Fruit fly (Drosophila melanogaster) whole organism, embryonic: Measurements from ENCODE around the gene CG34136.

Experiments used
- BEAF-32 ChIP-seq: fragments of 200-800 bp; sonication (Bioruptor generic); optimal IDR thresholded peaks from 3 replicates; lab custom pipeline; 2017; ENCODE audit warnings: missing biosample characterization, missing genetic modification characterization, mild to moderate bottlenecking, moderate library complexity, missing genetic modification reagents
- CG1024 ChIP-seq: fragments of 200-800 bp; sonication (Bioruptor generic); IDR thresholded peaks from 2 replicates; pipeline ENCODE4 v1.3.6; 2022; ENCODE audit warnings: missing biosample characterization, missing genetic modification characterization
- CG10321 ChIP-seq: fragments of 200-800 bp; sonication (Bioruptor generic); IDR thresholded peaks from 2 replicates; pipeline ENCODE4 v1.3.6; 2022; ENCODE audit warnings: missing biosample characterization, missing genetic modification characterization
- CG11085 ChIP-seq: fragments of 200-800 bp; sonication (Bioruptor generic); IDR thresholded peaks from 2 replicates; pipeline ENCODE4 v1.3.6; 2022; ENCODE audit warnings: missing biosample characterization, missing genetic modification characterization
- CG11093 ChIP-seq: fragments of 200-800 bp; sonication (Bioruptor generic); IDR thresholded peaks from 3 replicates; pipeline ENCODE4 v1.3.6; 2022; ENCODE audit warnings: missing biosample characterization, missing genetic modification characterization
- CG12236 ChIP-seq: fragments of 200-800 bp; sonication (Bioruptor generic); optimal IDR thresholded peaks from 2 replicates; lab custom pipeline; 2016; ENCODE audit warnings: missing biosample characterization, missing genetic modification characterization
- CG15479 ChIP-seq: fragments of 200-800 bp; sonication (Bioruptor generic); optimal IDR thresholded peaks from 3 replicates; lab custom pipeline; 2019; ENCODE audit warnings: missing biosample characterization, mild to moderate bottlenecking, missing genetic modification characterization, moderate library complexity
- CG15696 ChIP-seq: fragments of 200-800 bp; sonication (Bioruptor generic); optimal IDR thresholded peaks from 2 replicates; lab custom pipeline; 2019; ENCODE audit warnings: missing biosample characterization, mild to moderate bottlenecking, missing genetic modification characterization, moderate library complexity
- CG17361 ChIP-seq: fragments of 200-800 bp; sonication (Bioruptor generic); IDR thresholded peaks from 3 replicates; pipeline ENCODE4 v1.3.6; 2022; ENCODE audit warnings: missing biosample characterization, missing genetic modification characterization
- CG18619 ChIP-seq: fragments of 200-800 bp; sonication (Bioruptor generic); optimal IDR thresholded peaks from 3 replicates; lab custom pipeline; 2017; ENCODE audit warnings: missing biosample characterization, mild to moderate bottlenecking, missing genetic modification characterization
- CG2678 ChIP-seq: fragments of 200-800 bp; sonication (Bioruptor generic); optimal IDR thresholded peaks from 3 replicates; lab custom pipeline; 2019; ENCODE audit warnings: missing biosample characterization, mild to moderate bottlenecking, missing genetic modification characterization, moderate library complexity
- CG2712 ChIP-seq: fragments of 200-800 bp; optimal IDR thresholded peaks from 3 replicates; lab custom pipeline; 2019; ENCODE audit warnings: missing biosample characterization, mild to moderate bottlenecking, missing genetic modification characterization, moderate library complexity
- CG31365 ChIP-seq: fragments of 200-800 bp; sonication (Bioruptor generic); optimal IDR thresholded peaks from 2 replicates; lab custom pipeline; 2018; ENCODE audit warnings: missing biosample characterization, mild to moderate bottlenecking, missing genetic modification characterization
- CG3163 ChIP-seq: fragments of 200-800 bp; sonication (Bioruptor generic); optimal IDR thresholded peaks from 3 replicates; lab custom pipeline; 2016; ENCODE audit warnings: missing biosample characterization, missing genetic modification characterization
- CG32532 ChIP-seq: fragments of 200-800 bp; sonication (Bioruptor generic); IDR thresholded peaks from 2 replicates; pipeline ENCODE4 v1.3.6; 2022; ENCODE audit warnings: missing biosample characterization, missing genetic modification characterization
- CG42726 ChIP-seq: fragments of 200-800 bp; sonication (Bioruptor generic); IDR thresholded peaks from 2 replicates; pipeline ENCODE4 v1.3.6; 2022; ENCODE audit warnings: missing biosample characterization, missing genetic modification characterization; ENCODE audit not compliant: partially characterized antibody
- CG4360 ChIP-seq: fragments of 200-800 bp; sonication (Bioruptor generic); IDR thresholded peaks from 2 replicates; pipeline ENCODE4 v1.3.6; 2022; ENCODE audit warnings: missing biosample characterization, missing genetic modification characterization
- CG5953 ChIP-seq: fragments of 200-800 bp; sonication (Bioruptor generic); IDR thresholded peaks from 2 replicates; pipeline ENCODE4 v1.3.6; 2022; ENCODE audit warnings: missing biosample characterization, missing genetic modification characterization
- CG6854 ChIP-seq: fragments of 200-800 bp; sonication (Bioruptor generic); optimal IDR thresholded peaks from 3 replicates; lab custom pipeline; 2017; ENCODE audit warnings: missing biosample characterization, mild to moderate bottlenecking, missing genetic modification characterization
- CG7271 ChIP-seq: fragments of 200-800 bp; sonication (Bioruptor generic); optimal IDR thresholded peaks from 2 replicates; lab custom pipeline; 2018; ENCODE audit warnings: missing biosample characterization, mild to moderate bottlenecking, missing genetic modification characterization, moderate library complexity
- CG7372 ChIP-seq: fragments of 200-800 bp; sonication (Bioruptor generic); IDR thresholded peaks from 2 replicates; pipeline ENCODE4 v1.3.6; 2022; ENCODE audit warnings: missing biosample characterization, missing genetic modification characterization
- CG8924 ChIP-seq: fragments of 200-800 bp; optimal IDR thresholded peaks from 3 replicates; lab custom pipeline; 2019; ENCODE audit warnings: missing biosample characterization, mild to moderate bottlenecking, missing genetic modification characterization, moderate library complexity
- CG9609 ChIP-seq: fragments of 200-800 bp; sonication (Bioruptor generic); optimal IDR thresholded peaks from 3 replicates; lab custom pipeline; 2016; ENCODE audit warnings: missing biosample characterization, missing genetic modification characterization
- D ChIP-seq, 2 experiments: fragments of 200-800 bp in 1 of 2; fragments of >200 bp in 1 of 2; sonication (Bioruptor generic) in 1 of 2; optimal IDR thresholded peaks; 2 replicates in 1 of 2; 3 replicates in 1 of 2; lab custom pipeline; 2017; ENCODE audit warnings: mild to moderate bottlenecking in 1 of 2, missing biosample characterization in 1 of 2, missing genetic modification characterization in 1 of 2, missing genetic modification reagents in 1 of 2
- HLHmδ ChIP-seq: fragments of 200-800 bp; sonication (Bioruptor generic); optimal IDR thresholded peaks from 2 replicates; lab custom pipeline; 2018; ENCODE audit warnings: missing biosample characterization, mild to moderate bottlenecking, missing genetic modification characterization, moderate library complexity
- MTF-1 ChIP-seq: fragments of 200-800 bp; sonication (Bioruptor generic); optimal IDR thresholded peaks from 2 replicates; lab custom pipeline; 2018; ENCODE audit warnings: missing biosample characterization, mild to moderate bottlenecking, missing genetic modification characterization, borderline replicate concordance
- Max ChIP-seq: fragments of 200-800 bp; sonication (Bioruptor generic); optimal IDR thresholded peaks from 2 replicates; lab custom pipeline; 2016; ENCODE audit warnings: missing biosample characterization, mild to moderate bottlenecking, missing genetic modification characterization
- Oaz ChIP-seq: fragments of 200-800 bp; sonication (Bioruptor generic); IDR thresholded peaks from 2 replicates; pipeline ENCODE4 v1.3.6; 2022; ENCODE audit warnings: missing biosample characterization, missing genetic modification characterization
- TFAM ChIP-seq: fragments of 200-800 bp; sonication (Bioruptor generic); optimal IDR thresholded peaks from 2 replicates; lab custom pipeline; 2017; ENCODE audit warnings: missing biosample characterization, missing genetic modification characterization, inconsistent platforms
- Trl ChIP-seq, 3 experiments: fragments of >200 bp in 2 of 3; fragments of 200-800 bp in 1 of 3; sonication (Bioruptor generic) in 1 of 3; optimal IDR thresholded peaks; 2 replicates in 1 of 3; 3 replicates in 2 of 3; lab custom pipeline; 2016 to 2017; ENCODE audit warnings: missing biosample characterization in 1 of 3, missing genetic modification characterization in 1 of 3
- btn ChIP-seq: fragments of 200-800 bp; sonication (Bioruptor generic); optimal IDR thresholded peaks from 2 replicates; lab custom pipeline; 2016; ENCODE audit warnings: missing biosample characterization, missing genetic modification characterization
- caup ChIP-seq: fragments of 200-800 bp; sonication (Bioruptor generic); optimal IDR thresholded peaks from 3 replicates; lab custom pipeline; 2017; ENCODE audit warnings: missing biosample characterization, mild to moderate bottlenecking, missing genetic modification characterization, moderate library complexity; ENCODE audit not compliant: severe bottlenecking
- cg ChIP-seq: fragments of 200-800 bp; sonication (Bioruptor generic); optimal IDR thresholded peaks from 3 replicates; lab custom pipeline; 2019; ENCODE audit warnings: missing biosample characterization, mild to moderate bottlenecking, missing genetic modification characterization, moderate library complexity
- chn ChIP-seq: fragments of 200-800 bp; sonication (Bioruptor generic); optimal IDR thresholded peaks from 2 replicates; lab custom pipeline; 2016; ENCODE audit warnings: missing biosample characterization, missing genetic modification characterization
- crc ChIP-seq: fragments of 200-800 bp; sonication (Bioruptor generic); optimal IDR thresholded peaks from 2 replicates; lab custom pipeline; 2016; ENCODE audit warnings: missing biosample characterization, missing genetic modification characterization
- dm ChIP-seq: fragments of 200-800 bp; sonication (Bioruptor generic); optimal IDR thresholded peaks from 3 replicates; lab custom pipeline; 2016; ENCODE audit warnings: missing biosample characterization, missing genetic modification characterization
- fd64A ChIP-seq: fragments of 200-800 bp; sonication (Bioruptor generic); optimal IDR thresholded peaks from 3 replicates; lab custom pipeline; 2018; ENCODE audit warnings: missing biosample characterization, mild to moderate bottlenecking, missing genetic modification characterization
- fd96Cb ChIP-seq: fragments of 200-800 bp; sonication (Bioruptor generic); optimal IDR thresholded peaks from 2 replicates; lab custom pipeline; 2018; ENCODE audit warnings: missing biosample characterization, mild to moderate bottlenecking, missing genetic modification characterization, moderate library complexity
- gce ChIP-seq: fragments of 200-800 bp; sonication (Bioruptor generic); IDR thresholded peaks from 3 replicates; pipeline ENCODE4 v1.3.6; 2022; ENCODE audit warnings: missing biosample characterization, missing genetic modification characterization
- gem ChIP-seq: fragments of 200-800 bp; sonication (Bioruptor generic); optimal IDR thresholded peaks from 2 replicates; lab custom pipeline; 2019; ENCODE audit warnings: missing biosample characterization, mild to moderate bottlenecking, missing genetic modification characterization, moderate library complexity
- inv ChIP-seq: fragments of 200-800 bp; sonication (Bioruptor generic); IDR thresholded peaks from 2 replicates; pipeline ENCODE4 v1.3.6; 2022; ENCODE audit warnings: missing biosample characterization, missing genetic modification characterization; ENCODE audit not compliant: partially characterized antibody
- lmd ChIP-seq: fragments of 200-800 bp; sonication (Bioruptor generic); IDR thresholded peaks from 2 replicates; pipeline ENCODE4 v1.3.6; 2022; ENCODE audit warnings: missing biosample characterization, missing genetic modification characterization
- lov ChIP-seq, 2 experiments: fragments of 200-800 bp in 1 of 2; fragments of >200 bp in 1 of 2; sonication (Bioruptor generic) in 1 of 2; IDR thresholded peaks in 1 of 2; optimal IDR thresholded peaks in 1 of 2; 2 replicates in 1 of 2; 3 replicates in 1 of 2; pipeline versions ENCODE4 v1.3.6 to Lab custom; 2017 to 2022; ENCODE audit warnings: missing biosample characterization in 1 of 2, missing genetic modification characterization in 1 of 2
- nerfin-1 ChIP-seq: fragments of 200-800 bp; sonication (Bioruptor generic); optimal IDR thresholded peaks from 3 replicates; lab custom pipeline; 2019; ENCODE audit warnings: missing biosample characterization, mild to moderate bottlenecking, missing genetic modification characterization, moderate library complexity
- oc ChIP-seq: fragments of 200-800 bp; sonication (Bioruptor generic); optimal IDR thresholded peaks from 2 replicates; lab custom pipeline; 2018; ENCODE audit warnings: missing biosample characterization, mild to moderate bottlenecking, missing genetic modification characterization, moderate library complexity
- pnt ChIP-seq: fragments of 200-800 bp; sonication (Bioruptor generic); optimal IDR thresholded peaks from 3 replicates; lab custom pipeline; 2016; ENCODE audit warnings: missing biosample characterization, missing genetic modification characterization
- shn ChIP-seq: fragments of 200-800 bp; sonication (Bioruptor generic); optimal IDR thresholded peaks from 3 replicates; lab custom pipeline; 2016; ENCODE audit warnings: missing biosample characterization, missing genetic modification characterization
- sqz ChIP-seq: fragments of 200-800 bp; sonication (Bioruptor generic); optimal IDR thresholded peaks from 3 replicates; lab custom pipeline; 2018; ENCODE audit warnings: missing biosample characterization, mild to moderate bottlenecking, missing genetic modification characterization
- unc-4 ChIP-seq: fragments of 200-800 bp; sonication (Bioruptor generic); IDR thresholded peaks from 2 replicates; pipeline ENCODE4 v1.3.6; 2022; ENCODE audit warnings: missing biosample characterization, missing genetic modification characterization; ENCODE audit not compliant: partially characterized antibody
- zfh1 ChIP-seq: fragments of 200-800 bp; sonication (Bioruptor generic); IDR thresholded peaks from 3 replicates; pipeline ENCODE4 v1.3.6; 2022; ENCODE audit warnings: missing biosample characterization, missing genetic modification characterization

Gene CG34136

dm6 chr2L:21104326-21104725 is 7.6 kb downstream of the CG34136 start, which contains the start of the genes CG46307 and Nhe2 (continued):
- TF ChIP-seq CG1024 (GFP tag; lab: Robert Waterston, UW): no peak
- no peak for TF ChIP-seq oc (tag; lab: Kevin White, UChicago)
- no peak for TF ChIP-seq unc-4 (GFP tag; lab: Robert Waterston, UW)
- no peak for TF ChIP-seq shn
- no peak for TF ChIP-seq CG4360 (GFP tag; lab: Robert Waterston, UW)
- no peak for TF ChIP-seq CG5953 (GFP tag; lab: Robert Waterston, UW)
- TF ChIP-seq dm: no peak
- TF ChIP-seq pnt (GFP tag; lab: Kevin White, UChicago): no peak
- TF ChIP-seq TFAM (GFP tag; lab: Kevin White, UChicago): no peak
- no peak for TF ChIP-seq CG7271 (tag; lab: Kevin White, UChicago)
- TF ChIP-seq cg: no peak
- no peak for TF ChIP-seq inv (GFP tag; lab: Robert Waterston, UW)
- TF ChIP-seq crc (GFP tag; lab: Kevin White, UChicago): no peak
- TF ChIP-seq CG42726 (GFP tag; lab: Robert Waterston, UW): no peak
- peak; percentile 5 for TF ChIP-seq nerfin-1
- TF ChIP-seq chn: no peak
- TF ChIP-seq CG2678 (tag; lab: Kevin White, UChicago): no peak
- TF ChIP-seq zfh1 (GFP tag; lab: Robert Waterston, UW): no peak
- no peak for TF ChIP-seq Oaz (GFP tag; lab: Robert Waterston, UW)
- no peak for TF ChIP-seq gce (GFP tag; lab: Robert Waterston, UW)
- no peak for TF ChIP-seq lov (optimal IDR thresholded peaks at IDR 0.05; lab: Kevin White, UChicago)
- no peak for TF ChIP-seq lov (GFP tag; IDR thresholded peaks at IDR 0.05; lab: Robert Waterston, UW)
- TF ChIP-seq gem (tag; lab: Kevin White, UChicago): no peak
- TF ChIP-seq lmd (GFP tag; lab: Robert Waterston, UW): no peak
- no peak for TF ChIP-seq btn (GFP tag; lab: Kevin White, UChicago)
- no peak for TF ChIP-seq sqz (GFP tag; lab: Kevin White, UChicago)
- no peak for TF ChIP-seq MTF-1 (GFP tag; lab: Kevin White, UChicago)
- TF ChIP-seq CG8924 (tag; lab: Kevin White, UChicago): peak; percentile 11
- TF ChIP-seq CG9609: no peak
- TF ChIP-seq Max (GFP tag; lab: Kevin White, UChicago): no peak
- no peak for TF ChIP-seq CG3163 (GFP tag; lab: Kevin White, UChicago)
- no peak for TF ChIP-seq caup
- no peak for TF ChIP-seq fd64A (GFP tag; lab: Kevin White, UChicago)
- no peak for TF ChIP-seq D (optimal IDR thresholded peaks at IDR 0.05; lab: Kevin White, UChicago)
- no peak for TF ChIP-seq D (GFP tag; optimal IDR thresholded peaks at IDR 0.05; lab: Kevin White, UChicago)
- peak; percentile 20; the same call in 1 of the 3 replicates for TF ChIP-seq CG17361 (GFP tag; lab: Robert Waterston, UW)
- peak; percentile 21 for TF ChIP-seq BEAF-32 (GFP tag; lab: Kevin White, UChicago)
- TF ChIP-seq CG10321 (GFP tag; lab: Robert Waterston, UW): no peak
- TF ChIP-seq CG2712 (tag; lab: Kevin White, UChicago): peak; percentile 15
- no peak for TF ChIP-seq CG31365
- no peak for TF ChIP-seq CG12236
- TF ChIP-seq CG15479: no peak
- no peak for TF ChIP-seq CG32532 (GFP tag; lab: Robert Waterston, UW)
- no peak for TF ChIP-seq Trl (optimal IDR thresholded peaks at IDR 0.05; lab: Kevin White, UChicago)
- TF ChIP-seq Trl (GFP tag; optimal IDR thresholded peaks at IDR 0.05; lab: Kevin White, UChicago): no peak
- TF ChIP-seq CG15696: no peak
- peak; percentile 45 for TF ChIP-seq HLHmδ (GFP tag; lab: Kevin White, UChicago)
- no peak for TF ChIP-seq CG11093
- no peak for TF ChIP-seq CG6854 (GFP tag; lab: Kevin White, UChicago)
- TF ChIP-seq CG11085 (GFP tag; lab: Robert Waterston, UW): no peak
- TF ChIP-seq CG18619 (GFP tag; lab: Kevin White, UChicago): no peak
- no peak for TF ChIP-seq CG7372 (GFP tag; lab: Robert Waterston, UW)
- no peak for TF ChIP-seq fd96Cb (tag; lab: Kevin White, UChicago)
